Worm (Caenorhabditis elegans) whole organism, L4 larva: ENCODE data around the gene wht-2.

ENCODE experiments used
- F49E8.2 ChIP-seq: sonication (generic microtip); optimal IDR thresholded peaks from 2 replicates; lab custom pipeline; 2016; ENCODE audit warnings: missing compliant biosample characterization, mild to moderate bottlenecking, missing genetic modification characterization, borderline replicate concordance
- Y105C5A.15 ChIP-seq: fragments of 200-800 bp; sonication (Bioruptor generic); IDR thresholded peaks from 2 replicates; pipeline ENCODE4 v1.3.6; 2022; ENCODE audit warnings: missing genetic modification characterization, missing compliant biosample characterization
- ZK337.2 ChIP-seq: fragments of 200-800 bp; sonication (Bioruptor generic); IDR thresholded peaks from 2 replicates; pipeline ENCODE4 v1.3.6; 2022; ENCODE audit warnings: missing genetic modification reagents, missing genetic modification characterization, missing compliant biosample characterization
- lsy-2 ChIP-seq, 2 experiments: fragments of 150-350 bp in 1 of 2; sonication (generic microtip) in 1 of 2; optimal IDR thresholded peaks; 2 replicates each; lab custom pipeline; 2014 to 2017; ENCODE audit warnings: missing biosample characterization in 2 of 2, missing genetic modification characterization in 2 of 2
- mdl-1 ChIP-seq, 2 experiments: fragments of 150-350 bp in 1 of 2; sonication (generic microtip) in 1 of 2; optimal IDR thresholded peaks; 2 replicates each; lab custom pipeline; 2014 to 2017; ENCODE audit warnings: missing biosample characterization in 2 of 2, missing genetic modification characterization in 2 of 2
- nhr-28 ChIP-seq: fragments of 150-350 bp; optimal IDR thresholded peaks from 2 replicates; lab custom pipeline; 2014; ENCODE audit warnings: missing biosample characterization, missing genetic modification characterization
- nhr-6 ChIP-seq: fragments of 150-350 bp; optimal IDR thresholded peaks from 2 replicates; lab custom pipeline; 2014; ENCODE audit warnings: missing biosample characterization, missing genetic modification characterization
- nhr-76 ChIP-seq: fragments of 150-350 bp; optimal IDR thresholded peaks from 2 replicates; lab custom pipeline; 2014; ENCODE audit warnings: missing biosample characterization, missing genetic modification characterization
- set-16 ChIP-seq: fragments of 200-800 bp; sonication (Bioruptor generic); IDR thresholded peaks from 2 replicates; pipeline ENCODE4 v1.3.6; 2022; ENCODE audit warnings: missing genetic modification reagents, missing genetic modification characterization, missing compliant biosample characterization
- snpc-4 ChIP-seq: fragments of 150-350 bp; optimal IDR thresholded peaks from 2 replicates; lab custom pipeline; 2014; ENCODE audit warnings: missing biosample characterization, missing genetic modification characterization
- unc-62 ChIP-seq, 3 experiments: fragments of 150-350 bp in 1 of 3; sonication (generic microtip); optimal IDR thresholded peaks in 2 of 3; peaks in 1 of 3; 1 replicate in 1 of 3; 2 replicates in 2 of 3; lab custom pipeline; 2014 to 2017; ENCODE audit warnings: missing biosample characterization in 3 of 3, missing genetic modification characterization in 3 of 3, missing genetic modification reagents in 3 of 3, missing genotype in 1 of 3

- TF ChIP-seq nhr-6 (tag; lab: Kevin White, UChicago) (no peak), unc-62 (GFP tag; optimal IDR thresholded peaks at IDR 0.05 in 1 of 2; lab: Kevin White, UChicago) (no peak), unc-62 (tag; optimal IDR thresholded peaks at IDR 0.05; lab: Kevin White, UChicago) (no peak), Y105C5A.15 (GFP tag; lab: Robert Waterston, UW) (no peak), F49E8.2 (tag; lab: Kevin White, UChicago) (no peak), lsy-2 (tag; optimal IDR thresholded peaks at IDR 0.05; lab: Kevin White, UChicago) (no peak), mdl-1 (tag; optimal IDR thresholded peaks at IDR 0.05; lab: Kevin White, UChicago) (no peak), ZK337.2 (no peak), nhr-28 (no peak), set-16 (GFP tag; lab: Robert Waterston, UW) (no peak), snpc-4 (tag; lab: Kevin White, UChicago) (no peak), nhr-76 (no peak)
These were observed 34.2 kb downstream of the wht-2 start, which contains the start of gene twk-25 for ce11 chrIV:11504416-11504815.
